Worm (Caenorhabditis elegans) whole organism, young adult: Measurements from ENCODE around the gene swp-1.

Experiments used
- B0336.3 ChIP-seq: fragments of 200-800 bp; sonication (Bioruptor generic); IDR thresholded peaks from 2 replicates; pipeline ENCODE4 v1.3.6; 2022; ENCODE audit warnings: missing genetic modification characterization, missing compliant biosample characterization
- C06A6.2 ChIP-seq: fragments of 200-800 bp; sonication (Bioruptor generic); conservative IDR thresholded peaks from 2 replicates; pipeline ENCODE4 v1.3.6; 2022; ENCODE audit warnings: missing genetic modification characterization, missing compliant biosample characterization
- C17E4.6 ChIP-seq: fragments of 200-800 bp; sonication (Bioruptor generic); IDR thresholded peaks from 2 replicates; pipeline ENCODE4 v1.3.6; 2022; ENCODE audit warnings: missing genetic modification reagents, missing genetic modification characterization, missing compliant biosample characterization
- D2030.7 ChIP-seq: fragments of 200-800 bp; sonication (Bioruptor generic); IDR thresholded peaks from 2 replicates; pipeline ENCODE4 v1.3.6; 2022; ENCODE audit warnings: missing genetic modification reagents, missing genetic modification characterization, missing compliant biosample characterization
- F39B2.1 ChIP-seq: fragments of 200-800 bp; sonication (Bioruptor generic); IDR thresholded peaks from 2 replicates; pipeline ENCODE4 v1.3.6; 2022; ENCODE audit warnings: missing genetic modification reagents, missing genetic modification characterization, missing compliant biosample characterization
- F55B11.4 ChIP-seq: sonication (generic microtip); optimal IDR thresholded peaks from 2 replicates; lab custom pipeline; 2016; ENCODE audit warnings: missing compliant biosample characterization, missing genetic modification characterization, borderline replicate concordance; ENCODE audit not compliant: insufficient read depth
- Y53G8AR.9 ChIP-seq: fragments of 200-800 bp; sonication (Bioruptor generic); conservative IDR thresholded peaks from 2 replicates; pipeline ENCODE4 v1.3.6; 2022; ENCODE audit warnings: missing genetic modification reagents, missing genetic modification characterization, missing compliant biosample characterization
- Y56A3A.18 ChIP-seq: fragments of 200-800 bp; sonication (Bioruptor generic); IDR thresholded peaks from 2 replicates; pipeline ENCODE4 v1.3.6; 2022; ENCODE audit warnings: missing genetic modification reagents, missing genetic modification characterization, missing compliant biosample characterization
- Y67H2A.10 ChIP-seq: fragments of 200-800 bp; sonication (Bioruptor generic); conservative IDR thresholded peaks from 2 replicates; pipeline ENCODE4 v1.3.6; 2022; ENCODE audit warnings: missing genetic modification reagents, missing genetic modification characterization, missing compliant biosample characterization
- akir-1 ChIP-seq: fragments of 200-800 bp; sonication (Bioruptor generic); optimal IDR thresholded peaks from 2 replicates; lab custom pipeline; 2018; ENCODE audit warnings: mild to moderate bottlenecking, missing genetic modification characterization, moderate library complexity, missing compliant biosample characterization
- ama-1 ChIP-seq, 3 experiments: fragments of 150-350 bp in 1 of 3; sonication (generic microtip) in 2 of 3; optimal IDR thresholded peaks; 2 replicates each; lab custom pipeline; 2014 to 2018; ENCODE audit warnings: missing biosample characterization in 2 of 3, missing genetic modification characterization in 2 of 3, missing genetic modification reagents in 2 of 3
- bed-1 ChIP-seq: fragments of 200-800 bp; sonication (Bioruptor generic); IDR thresholded peaks from 2 replicates; pipeline ENCODE4 v1.3.6; 2022; ENCODE audit warnings: missing genetic modification reagents, missing genetic modification characterization, missing compliant biosample characterization
- bed-2 ChIP-seq: fragments of 200-800 bp; sonication (Bioruptor generic); IDR thresholded peaks from 2 replicates; pipeline ENCODE4 v1.3.6; 2022; ENCODE audit warnings: missing genetic modification reagents, missing genetic modification characterization, missing compliant biosample characterization
- cebp-1 ChIP-seq, 2 experiments: fragments of 200-800 bp in 1 of 2; sonication (Bioruptor generic) in 1 of 2; sonication (generic microtip) in 1 of 2; IDR thresholded peaks in 1 of 2; optimal IDR thresholded peaks in 1 of 2; 2 replicates each; pipeline versions ENCODE4 v1.3.6 to Lab custom; 2017 to 2022; ENCODE audit warnings: missing compliant biosample characterization in 2 of 2, missing genetic modification characterization in 2 of 2, mild to moderate bottlenecking in 1 of 2, missing genetic modification reagents in 1 of 2, moderate library complexity in 1 of 2
- cebp-2 ChIP-seq: fragments of 200-800 bp; sonication (Bioruptor generic); IDR thresholded peaks from 2 replicates; pipeline ENCODE4 v1.3.6; 2022; ENCODE audit warnings: missing genetic modification characterization, missing compliant biosample characterization
- ceh-27 ChIP-seq: fragments of 200-800 bp; sonication (Bioruptor generic); optimal IDR thresholded peaks from 2 replicates; lab custom pipeline; 2018; ENCODE audit warnings: mild to moderate bottlenecking, missing genetic modification characterization, moderate library complexity, missing compliant biosample characterization
- ceh-91 ChIP-seq: fragments of 200-800 bp; sonication (Bioruptor generic); IDR thresholded peaks from 2 replicates; pipeline ENCODE4 v1.3.6; 2022; ENCODE audit warnings: missing genetic modification reagents, missing genetic modification characterization, missing compliant biosample characterization
- egl-44 ChIP-seq: fragments of 200-800 bp; sonication (Bioruptor generic); IDR thresholded peaks from 2 replicates; pipeline ENCODE4 v1.3.6; 2022; ENCODE audit warnings: missing genetic modification reagents, missing genetic modification characterization, missing compliant biosample characterization
- egrh-3 ChIP-seq: fragments of 200-800 bp; sonication (Bioruptor generic); IDR thresholded peaks from 2 replicates; pipeline ENCODE4 v1.3.6; 2022; ENCODE audit warnings: missing genetic modification reagents, missing genetic modification characterization, missing compliant biosample characterization
- ets-4 ChIP-seq: fragments of 200-800 bp; sonication (Bioruptor generic); optimal IDR thresholded peaks from 2 replicates; lab custom pipeline; 2018; ENCODE audit warnings: mild to moderate bottlenecking, missing genetic modification characterization, missing compliant biosample characterization
- gei-17 ChIP-seq: fragments of 200-800 bp; sonication (Bioruptor generic); optimal IDR thresholded peaks from 2 replicates; lab custom pipeline; 2018; ENCODE audit warnings: mild to moderate bottlenecking, missing genetic modification characterization, missing compliant biosample characterization
- let-526 ChIP-seq: fragments of 200-800 bp; sonication (Bioruptor generic); IDR thresholded peaks from 2 replicates; pipeline ENCODE4 v1.3.6; 2022; ENCODE audit warnings: missing genetic modification reagents, missing genetic modification characterization, missing compliant biosample characterization
- lin-26 ChIP-seq: fragments of 200-800 bp; sonication (Bioruptor generic); IDR thresholded peaks from 2 replicates; pipeline ENCODE4 v1.3.6; 2022; ENCODE audit warnings: missing genetic modification reagents, missing genetic modification characterization, missing compliant biosample characterization
- lin-35 ChIP-seq, 3 experiments: fragments of 150-350 bp in 2 of 3; sonication (generic microtip) in 1 of 3; optimal IDR thresholded peaks; 2 replicates each; lab custom pipeline; 2014 to 2018; ENCODE audit warnings: missing biosample characterization in 3 of 3, missing genetic modification characterization in 3 of 3, missing genetic modification reagents in 3 of 3
- lin-54 ChIP-seq: fragments of 200-800 bp; sonication (Bioruptor generic); optimal IDR thresholded peaks from 2 replicates; lab custom pipeline; 2018; ENCODE audit warnings: mild to moderate bottlenecking, missing genetic modification characterization, missing compliant biosample characterization
- madf-3 ChIP-seq: fragments of 200-800 bp; sonication (Bioruptor generic); IDR thresholded peaks from 2 replicates; pipeline ENCODE4 v1.3.6; 2022; ENCODE audit warnings: missing genetic modification reagents, missing genetic modification characterization, missing compliant biosample characterization
- madf-6 ChIP-seq: fragments of 200-800 bp; sonication (Bioruptor generic); IDR thresholded peaks from 2 replicates; pipeline ENCODE4 v1.3.6; 2022; ENCODE audit warnings: missing genetic modification reagents, missing genetic modification characterization, missing compliant biosample characterization
- mxl-1 ChIP-seq: sonication (generic microtip); optimal IDR thresholded peaks from 2 replicates; lab custom pipeline; 2016; ENCODE audit warnings: missing genetic modification characterization, missing compliant biosample characterization
- nhr-179 ChIP-seq: sonication (generic microtip); optimal IDR thresholded peaks from 2 replicates; lab custom pipeline; 2016; ENCODE audit warnings: mild to moderate bottlenecking, missing genetic modification characterization, missing compliant biosample characterization
- nhr-90 ChIP-seq: sonication (generic microtip); optimal IDR thresholded peaks from 2 replicates; lab custom pipeline; 2016; ENCODE audit warnings: missing genotype, mild to moderate bottlenecking, missing genetic modification characterization, missing compliant biosample characterization
- pha-4 ChIP-seq: fragments of 150-350 bp; sonication (generic microtip); optimal IDR thresholded peaks from 2 replicates; lab custom pipeline; 2014; ENCODE audit warnings: missing biosample characterization, missing genetic modification reagents, missing genetic modification characterization
- rpc-1 ChIP-seq, 2 experiments: fragments of 150-350 bp in 1 of 2; sonication (generic microtip) in 1 of 2; optimal IDR thresholded peaks; 2 replicates each; lab custom pipeline; 2014 to 2018; ENCODE audit warnings: missing biosample characterization in 1 of 2, missing genetic modification characterization in 1 of 2, missing genetic modification reagents in 1 of 2, missing genotype in 1 of 2
- sdz-38 ChIP-seq: sonication (generic microtip); optimal IDR thresholded peaks from 2 replicates; lab custom pipeline; 2016; ENCODE audit warnings: missing genotype, missing genetic modification characterization, missing compliant biosample characterization
- sptf-2 ChIP-seq: fragments of 200-800 bp; sonication (Bioruptor generic); optimal IDR thresholded peaks from 2 replicates; lab custom pipeline; 2018; ENCODE audit warnings: mild to moderate bottlenecking, missing genetic modification characterization, missing compliant biosample characterization
- tbp1 ChIP-seq: fragments of 200-800 bp; sonication (Bioruptor generic); optimal IDR thresholded peaks from 2 replicates; lab custom pipeline; 2018; ENCODE audit warnings: mild to moderate bottlenecking, missing genetic modification characterization, missing compliant biosample characterization
- tlf-1 ChIP-seq: fragments of 200-800 bp; sonication (Bioruptor generic); optimal IDR thresholded peaks from 2 replicates; lab custom pipeline; 2018; ENCODE audit warnings: mild to moderate bottlenecking, missing genetic modification characterization, missing compliant biosample characterization
- unc-62 ChIP-seq: fragments of 150-350 bp; optimal IDR thresholded peaks from 2 replicates; lab custom pipeline; 2014; ENCODE audit warnings: missing biosample characterization, missing genetic modification reagents, missing genetic modification characterization
- zfh-2 ChIP-seq: fragments of 200-800 bp; sonication (Bioruptor generic); conservative IDR thresholded peaks from 2 replicates; pipeline ENCODE4 v1.3.6; 2022; ENCODE audit warnings: missing genetic modification reagents, missing genetic modification characterization, missing compliant biosample characterization
- ztf-25 ChIP-seq: fragments of 200-800 bp; sonication (Bioruptor generic); IDR thresholded peaks from 2 replicates; pipeline ENCODE4 v1.3.6; 2022; ENCODE audit warnings: missing genetic modification reagents, missing genetic modification characterization, missing compliant biosample characterization

swp-1 gene

ce11 chrIII:5714230-5714983 is 9.1 kb upstream of the swp-1 start, which contains the start of gene arf-1:
arf-1 (plus strand) TSS chrIII:5714886.
- TF ChIP-seq bed-1 (GFP tag; lab: Robert Waterston, UW) = no peak
- TF ChIP-seq tlf-1 (GFP tag; lab: Kevin White, UChicago) = peak; percentile 30
- no peak for TF ChIP-seq C17E4.6 (GFP tag; lab: Robert Waterston, UW)
- TF ChIP-seq Y56A3A.18 (GFP tag; lab: Robert Waterston, UW) = no peak
- TF ChIP-seq akir-1 (GFP tag; lab: Kevin White, UChicago) = no peak
- peak; percentile 84 for TF ChIP-seq B0336.3 (GFP tag; lab: Robert Waterston, UW)
- no peak for TF ChIP-seq unc-62 (GFP tag; lab: Kevin White, UChicago)
- TF ChIP-seq cebp-2 (GFP tag; lab: Robert Waterston, UW) = no peak
- no peak for TF ChIP-seq mxl-1 (tag; lab: Kevin White, UChicago)
- TF ChIP-seq ama-1 (optimal IDR thresholded peaks at IDR 0.05; lab: Kevin White, UChicago) = peak; percentile 11
- peak in 1 of 2 experiments; percentile 84 for TF ChIP-seq ama-1 (GFP tag; optimal IDR thresholded peaks at IDR 0.05; lab: Kevin White, UChicago)
- no peak for TF ChIP-seq F55B11.4 (tag; lab: Kevin White, UChicago)
- no peak for TF ChIP-seq pha-4
- TF ChIP-seq madf-3 = no peak
- TF ChIP-seq ceh-91 (GFP tag; lab: Robert Waterston, UW) = no peak
- TF ChIP-seq egrh-3 (GFP tag; lab: Robert Waterston, UW) = no peak
- no peak for TF ChIP-seq rpc-1 (optimal IDR thresholded peaks at IDR 0.05; lab: Kevin White, UChicago)
- TF ChIP-seq rpc-1 (tag; optimal IDR thresholded peaks at IDR 0.05; lab: Kevin White, UChicago) = no peak
- TF ChIP-seq D2030.7 (GFP tag; lab: Robert Waterston, UW) = no peak
- TF ChIP-seq, all 124 proteins: peak for 3

ce11 chrIII:5711881-5712643 is 6.7 kb upstream of the swp-1 start:
- TF ChIP-seq egl-44 (GFP tag; lab: Robert Waterston, UW) (no peak), zfh-2 (peak; percentile 58; the same call in 1 of the 2 replicates), B0336.3 (GFP tag; lab: Robert Waterston, UW) (0 out of 2 replicates have a peak, but pooled peaks have one; percentile 25)

ce11 chrIII:5711242-5711641 is 5.9 kb upstream of the swp-1 start, which contains the start of gene rbm-26:
rbm-26 (plus strand) TSS chrIII:5711542.
- TF ChIP-seq nhr-90 (tag; lab: Kevin White, UChicago) (no peak), cebp-1 (GFP tag; IDR thresholded peaks at IDR 0.05; lab: Robert Waterston, UW) (no peak), cebp-1 (tag; optimal IDR thresholded peaks at IDR 0.05; lab: Kevin White, UChicago) (peak; percentile 82)

ce11 chrIII:5710676-5711075 is 5.4 kb upstream of the swp-1 start:
- TF ChIP-seq F39B2.1 (GFP tag; lab: Robert Waterston, UW) (no peak), lin-26 (no peak), ztf-25 (GFP tag; lab: Robert Waterston, UW) (no peak), lin-35 (GFP tag; optimal IDR thresholded peaks at IDR 0.05; lab: Kevin White, UChicago) (no peak), tbp1 (GFP tag; lab: Kevin White, UChicago) (peak; percentile 6), let-526 (no peak), ceh-27 (GFP tag; lab: Kevin White, UChicago) (no peak), sptf-2 (GFP tag; lab: Kevin White, UChicago) (no peak), madf-6 (GFP tag; lab: Robert Waterston, UW) (peak; percentile 25; the same call in 1 of the 2 replicates), Y53G8AR.9 (GFP tag; lab: Robert Waterston, UW) (no peak), sdz-38 (tag; lab: Kevin White, UChicago) (no peak), lin-54 (GFP tag; lab: Kevin White, UChicago) (no peak), tlf-1 (GFP tag; lab: Kevin White, UChicago) (no peak), nhr-179 (tag; lab: Kevin White, UChicago) (no peak), bed-2 (GFP tag; lab: Robert Waterston, UW) (no peak), ets-4 (no peak), gei-17 (GFP tag; lab: Kevin White, UChicago) (no peak), cebp-1 (GFP tag; IDR thresholded peaks at IDR 0.05; lab: Robert Waterston, UW) (no peak), cebp-1 (tag; optimal IDR thresholded peaks at IDR 0.05; lab: Kevin White, UChicago) (no peak), C06A6.2 (no peak), Y67H2A.10 (GFP tag; lab: Robert Waterston, UW) (no peak), egrh-3 (GFP tag; lab: Robert Waterston, UW) (no peak), madf-3 (no peak)
